Fruit fly (Drosophila melanogaster) whole organism, embryonic: ENCODE measurements around the gene mthl11.

ENCODE experiments used
- Ada2b ChIP-seq: fragments of 200-800 bp; sonication (Bioruptor generic); IDR thresholded peaks from 2 replicates; pipeline ENCODE4 v1.3.6; 2022; ENCODE audit warnings: missing biosample characterization, missing genetic modification characterization
- Atf6 ChIP-seq: fragments of 200-800 bp; sonication (Bioruptor generic); IDR thresholded peaks from 2 replicates; pipeline ENCODE4 v1.3.6; 2022; ENCODE audit warnings: missing biosample characterization, missing genetic modification characterization
- CG12659 ChIP-seq: fragments of 200-800 bp; sonication (Bioruptor generic); optimal IDR thresholded peaks from 3 replicates; lab custom pipeline; 2017; ENCODE audit warnings: mild to moderate bottlenecking, missing biosample characterization, missing genetic modification reagents, missing genetic modification characterization
- CG14710 ChIP-seq: fragments of 200-800 bp; sonication (Bioruptor generic); optimal IDR thresholded peaks from 3 replicates; lab custom pipeline; 2019; ENCODE audit warnings: missing biosample characterization, mild to moderate bottlenecking, missing genetic modification characterization, moderate library complexity
- CG15011 ChIP-seq: fragments of 200-800 bp; sonication (Bioruptor generic); optimal IDR thresholded peaks from 3 replicates; lab custom pipeline; 2018; ENCODE audit warnings: missing biosample characterization, mild to moderate bottlenecking, missing genetic modification characterization
- CG15269 ChIP-seq: fragments of 200-800 bp; sonication (Bioruptor generic); optimal IDR thresholded peaks from 2 replicates; lab custom pipeline; 2018; ENCODE audit warnings: missing biosample characterization, mild to moderate bottlenecking, missing genetic modification characterization, moderate library complexity
- CG1529 ChIP-seq: fragments of 200-800 bp; sonication (Bioruptor generic); optimal IDR thresholded peaks from 3 replicates; lab custom pipeline; 2018; ENCODE audit warnings: missing biosample characterization, missing genetic modification characterization
- CG15479 ChIP-seq: fragments of 200-800 bp; sonication (Bioruptor generic); optimal IDR thresholded peaks from 3 replicates; lab custom pipeline; 2019; ENCODE audit warnings: missing biosample characterization, mild to moderate bottlenecking, missing genetic modification characterization, moderate library complexity
- CG17328 ChIP-seq: fragments of 200-800 bp; sonication (Bioruptor generic); IDR thresholded peaks from 2 replicates; pipeline ENCODE4 v1.3.6; 2022; ENCODE audit warnings: missing biosample characterization, missing genetic modification characterization
- CG17612 ChIP-seq: fragments of 200-800 bp; sonication (Bioruptor generic); IDR thresholded peaks from 2 replicates; pipeline ENCODE4 v1.3.6; 2022; ENCODE audit warnings: missing biosample characterization, missing genetic modification characterization
- CG2116 ChIP-seq: fragments of 200-800 bp; sonication (Bioruptor generic); optimal IDR thresholded peaks from 3 replicates; lab custom pipeline; 2018; ENCODE audit warnings: missing biosample characterization, mild to moderate bottlenecking, missing genetic modification characterization
- CG30431 ChIP-seq: fragments of 200-800 bp; sonication (Bioruptor generic); optimal IDR thresholded peaks from 2 replicates; lab custom pipeline; 2017; ENCODE audit warnings: missing biosample characterization, missing genetic modification characterization
- CG32767 ChIP-seq: fragments of 200-800 bp; sonication (Bioruptor generic); IDR thresholded peaks from 2 replicates; pipeline ENCODE4 v1.3.6; 2022; ENCODE audit warnings: missing biosample characterization, missing genetic modification characterization
- CG4820 ChIP-seq: fragments of 200-800 bp; sonication (Bioruptor generic); optimal IDR thresholded peaks from 3 replicates; lab custom pipeline; 2016; ENCODE audit warnings: missing biosample characterization, missing genetic modification characterization
- CG5245 ChIP-seq: fragments of 200-800 bp; sonication (Bioruptor generic); optimal IDR thresholded peaks from 3 replicates; lab custom pipeline; 2016; ENCODE audit warnings: missing biosample characterization, missing genetic modification characterization
- CG7745 ChIP-seq: fragments of 200-800 bp; sonication (Bioruptor generic); optimal IDR thresholded peaks from 2 replicates; lab custom pipeline; 2018; ENCODE audit warnings: missing biosample characterization, mild to moderate bottlenecking, missing genetic modification characterization, moderate library complexity
- CG7928 ChIP-seq: fragments of 200-800 bp; sonication (Bioruptor generic); optimal IDR thresholded peaks from 2 replicates; lab custom pipeline; 2017; ENCODE audit warnings: missing biosample characterization, mild to moderate bottlenecking, missing genetic modification characterization
- CG8359 ChIP-seq: fragments of 200-800 bp; sonication (Bioruptor generic); optimal IDR thresholded peaks from 2 replicates; lab custom pipeline; 2017; ENCODE audit warnings: missing biosample characterization, mild to moderate bottlenecking, missing genetic modification characterization, borderline replicate concordance
- CrebB ChIP-seq: fragments of 200-800 bp; sonication (Bioruptor generic); optimal IDR thresholded peaks from 3 replicates; lab custom pipeline; 2018; ENCODE audit warnings: missing biosample characterization, mild to moderate bottlenecking, missing genetic modification characterization
- D19B ChIP-seq: fragments of 200-800 bp; sonication (Bioruptor generic); optimal IDR thresholded peaks from 2 replicates; lab custom pipeline; 2017; ENCODE audit warnings: missing biosample characterization, mild to moderate bottlenecking, missing genetic modification characterization
- Dfd ChIP-seq, 2 experiments: fragments of >200 bp; optimal IDR thresholded peaks; 2 replicates each; lab custom pipeline; 2017; ENCODE audit warnings: missing biosample characterization in 2 of 2, missing genetic modification characterization in 2 of 2
- Fer1 ChIP-seq: fragments of 200-800 bp; sonication (Bioruptor generic); optimal IDR thresholded peaks from 2 replicates; lab custom pipeline; 2017; ENCODE audit warnings: missing biosample characterization, mild to moderate bottlenecking, missing genetic modification characterization
- Hey ChIP-seq: fragments of 200-800 bp; sonication (Bioruptor generic); optimal IDR thresholded peaks from 3 replicates; lab custom pipeline; 2018; ENCODE audit warnings: missing biosample characterization, mild to moderate bottlenecking, missing genetic modification characterization
- HmgZ ChIP-seq: fragments of 200-800 bp; sonication (Bioruptor generic); optimal IDR thresholded peaks from 2 replicates; lab custom pipeline; 2018; ENCODE audit warnings: missing biosample characterization, mild to moderate bottlenecking, missing genetic modification characterization
- Lpt ChIP-seq: fragments of >200 bp; optimal IDR thresholded peaks from 2 replicates; lab custom pipeline; 2018; ENCODE audit warnings: missing biosample characterization, missing genetic modification characterization
- NFAT ChIP-seq: fragments of 200-800 bp; sonication (Bioruptor generic); IDR thresholded peaks from 2 replicates; pipeline ENCODE4 v1.3.6; 2022; ENCODE audit warnings: missing biosample characterization, missing genetic modification characterization
- Rx ChIP-seq: fragments of 200-800 bp; sonication (Bioruptor generic); IDR thresholded peaks from 2 replicates; pipeline ENCODE4 v1.3.6; 2022; ENCODE audit warnings: missing biosample characterization, missing genetic modification characterization
- Sry-δ ChIP-seq: fragments of 200-800 bp; sonication (Bioruptor generic); optimal IDR thresholded peaks from 2 replicates; lab custom pipeline; 2016; ENCODE audit warnings: missing biosample characterization, missing genetic modification characterization
- btn ChIP-seq: fragments of 200-800 bp; sonication (Bioruptor generic); optimal IDR thresholded peaks from 2 replicates; lab custom pipeline; 2016; ENCODE audit warnings: missing biosample characterization, missing genetic modification characterization
- cg ChIP-seq: fragments of 200-800 bp; sonication (Bioruptor generic); optimal IDR thresholded peaks from 3 replicates; lab custom pipeline; 2019; ENCODE audit warnings: missing biosample characterization, mild to moderate bottlenecking, missing genetic modification characterization, moderate library complexity
- dimm ChIP-seq: fragments of 200-800 bp; sonication (Bioruptor generic); IDR thresholded peaks from 2 replicates; pipeline ENCODE4 v1.3.6; 2022; ENCODE audit warnings: missing biosample characterization, missing genetic modification characterization
- emc ChIP-seq: fragments of 200-800 bp; sonication (Bioruptor generic); optimal IDR thresholded peaks from 2 replicates; lab custom pipeline; 2016; ENCODE audit warnings: missing biosample characterization, missing genetic modification characterization
- eyg ChIP-seq: fragments of 200-800 bp; sonication (Bioruptor generic); optimal IDR thresholded peaks from 3 replicates; lab custom pipeline; 2016; ENCODE audit warnings: missing biosample characterization, missing genetic modification characterization
- grn ChIP-seq: fragments of 200-800 bp; sonication (Bioruptor generic); optimal IDR thresholded peaks from 3 replicates; lab custom pipeline; 2017; ENCODE audit warnings: missing biosample characterization, missing genetic modification characterization
- gro ChIP-seq: fragments of 200-800 bp; sonication (Bioruptor generic); optimal IDR thresholded peaks from 2 replicates; lab custom pipeline; 2016; ENCODE audit warnings: missing biosample characterization, missing genetic modification characterization
- gsb ChIP-seq: fragments of 200-800 bp; sonication (Bioruptor generic); IDR thresholded peaks from 2 replicates; pipeline ENCODE4 v1.3.6; 2022; ENCODE audit warnings: missing biosample characterization, missing genetic modification characterization
- ind ChIP-seq: fragments of 200-800 bp; sonication (Bioruptor generic); optimal IDR thresholded peaks from 3 replicates; lab custom pipeline; 2016; ENCODE audit warnings: missing biosample characterization, missing genetic modification characterization
- jing ChIP-seq: fragments of 200-800 bp; sonication (Bioruptor generic); optimal IDR thresholded peaks from 2 replicates; lab custom pipeline; 2018; ENCODE audit warnings: missing biosample characterization, mild to moderate bottlenecking, missing genetic modification characterization
- kni ChIP-seq: fragments of 200-800 bp; sonication (Bioruptor generic); optimal IDR thresholded peaks from 3 replicates; lab custom pipeline; 2017; ENCODE audit warnings: mild to moderate bottlenecking, missing biosample characterization, missing genetic modification reagents, missing genetic modification characterization
- mam ChIP-seq: fragments of 200-800 bp; sonication (Bioruptor generic); optimal IDR thresholded peaks from 3 replicates; lab custom pipeline; 2016; ENCODE audit warnings: missing biosample characterization, missing genetic modification characterization
- nau ChIP-seq: fragments of 200-800 bp; sonication (Bioruptor generic); optimal IDR thresholded peaks from 3 replicates; lab custom pipeline; 2017; ENCODE audit warnings: missing biosample characterization, mild to moderate bottlenecking, missing genetic modification characterization, missing genetic modification reagents
- nerfin-2 ChIP-seq: fragments of 200-800 bp; sonication (Bioruptor generic); IDR thresholded peaks from 2 replicates; pipeline ENCODE4 v1.3.6; 2022; ENCODE audit warnings: missing biosample characterization, missing genetic modification characterization; ENCODE audit not compliant: partially characterized antibody
- pan ChIP-seq, 4 experiments: fragments of >200 bp in 3 of 4; fragments of 200-800 bp in 1 of 4; sonication (Bioruptor generic) in 1 of 4; optimal IDR thresholded peaks in 3 of 4; IDR thresholded peaks in 1 of 4; 2 replicates each; pipeline versions ENCODE4 v1.3.6 to Lab custom; 2017 to 2022; ENCODE audit warnings: missing biosample characterization in 2 of 4, missing genetic modification characterization in 2 of 4, mixed read lengths in 1 of 4
- peb ChIP-seq: fragments of 200-800 bp; sonication (Bioruptor generic); IDR thresholded peaks from 2 replicates; pipeline ENCODE4 v1.3.6; 2022; ENCODE audit warnings: missing biosample characterization, missing genetic modification characterization
- pnt ChIP-seq: fragments of 200-800 bp; sonication (Bioruptor generic); optimal IDR thresholded peaks from 3 replicates; lab custom pipeline; 2016; ENCODE audit warnings: missing biosample characterization, missing genetic modification characterization
- sim ChIP-seq: fragments of 200-800 bp; sonication (Bioruptor generic); IDR thresholded peaks from 2 replicates; pipeline ENCODE4 v1.3.6; 2022; ENCODE audit warnings: missing biosample characterization, missing genetic modification characterization
- sima ChIP-seq: fragments of 200-800 bp; sonication (Bioruptor generic); optimal IDR thresholded peaks from 2 replicates; lab custom pipeline; 2016; ENCODE audit warnings: missing biosample characterization, missing genetic modification characterization
- z ChIP-seq: fragments of 200-800 bp; sonication (Bioruptor generic); IDR thresholded peaks from 3 replicates; pipeline ENCODE4 v1.3.6; 2022; ENCODE audit warnings: missing biosample characterization, missing genetic modification characterization
- zen ChIP-seq: fragments of 200-800 bp; sonication (Bioruptor generic); optimal IDR thresholded peaks from 3 replicates; lab custom pipeline; 2018; ENCODE audit warnings: missing biosample characterization, mild to moderate bottlenecking, missing genetic modification characterization, moderate library complexity

The mthl11 gene

dm6 chr3R:10393654-10394367 lies 7.0 kb upstream of the mthl11 start (continued):
- peak; percentile 30 for TF ChIP-seq D19B
- peak; percentile 59 for TF ChIP-seq CG4820 (GFP tag; lab: Kevin White, UChicago)
- no peak for TF ChIP-seq peb (GFP tag; lab: Robert Waterston, UW)
- peak; percentile 43 for TF ChIP-seq eyg (GFP tag; lab: Kevin White, UChicago)
- peak; percentile 69 for TF ChIP-seq NFAT (GFP tag; lab: Robert Waterston, UW)
- peak; percentile 52 for TF ChIP-seq btn (GFP tag; lab: Kevin White, UChicago)
- TF ChIP-seq CG12659 (GFP tag; lab: Kevin White, UChicago): peak; percentile 86
- peak; percentile 76 for TF ChIP-seq Fer1 (GFP tag; lab: Kevin White, UChicago)
- no peak for TF ChIP-seq zen (tag; lab: Kevin White, UChicago)
- TF ChIP-seq sima: peak; percentile 4
- peak; percentile 35 for TF ChIP-seq gro (GFP tag; lab: Kevin White, UChicago)
- TF ChIP-seq Atf6 (GFP tag; lab: Robert Waterston, UW): peak; percentile 92
- peak; percentile 99 for TF ChIP-seq grn (GFP tag; lab: Kevin White, UChicago)
- peak; percentile 77 for TF ChIP-seq gsb (GFP tag; lab: Robert Waterston, UW)
- TF ChIP-seq dimm (GFP tag; lab: Robert Waterston, UW): peak; percentile 62
- peak; percentile 80 for TF ChIP-seq mam
- TF ChIP-seq CG7928 (GFP tag; lab: Kevin White, UChicago): peak; percentile 5
- TF ChIP-seq CG17328 (GFP tag; lab: Robert Waterston, UW): peak; percentile 84
- TF ChIP-seq cg (GFP tag; lab: Kevin White, UChicago): no peak
- no peak for TF ChIP-seq Dfd (GFP tag; optimal IDR thresholded peaks at IDR 0.05; lab: Kevin White, UChicago)
- no peak for TF ChIP-seq CG7745 (tag; lab: Kevin White, UChicago)
- TF ChIP-seq jing (GFP tag; lab: Kevin White, UChicago): peak; percentile 48
- no peak for TF ChIP-seq pan (optimal IDR thresholded peaks at IDR 0.05; lab: Kevin White, UChicago)
- TF ChIP-seq pan (GFP tag; optimal IDR thresholded peaks at IDR 0.05 in 1 of 2, IDR thresholded peaks at IDR 0.05 in 1 of 2): peak in 1 of 2 experiments; percentile 91
- TF ChIP-seq CG15269 (tag; lab: Kevin White, UChicago): peak; percentile 94
- TF ChIP-seq Hey: peak; percentile 14
- no peak for TF ChIP-seq Lpt
- peak; percentile 70; the same call in 1 of the 2 replicates for TF ChIP-seq sim (GFP tag; lab: Robert Waterston, UW)
- peak; percentile 69 for TF ChIP-seq nau
- TF ChIP-seq emc (GFP tag; lab: Kevin White, UChicago): peak; percentile 71
- TF ChIP-seq Sry-δ (GFP tag; lab: Kevin White, UChicago): peak; percentile 20
- TF ChIP-seq CG1529 (GFP tag; lab: Kevin White, UChicago): peak; percentile 59
- TF ChIP-seq nerfin-2 (GFP tag; lab: Robert Waterston, UW): no peak
- no peak for TF ChIP-seq CG30431 (GFP tag; lab: Kevin White, UChicago)
- TF ChIP-seq kni (GFP tag; lab: Kevin White, UChicago): peak; percentile 57
- TF ChIP-seq CG15479 (GFP tag; lab: Kevin White, UChicago): no peak
- peak; percentile 94 for TF ChIP-seq Ada2b (GFP tag; lab: Robert Waterston, UW)
- TF ChIP-seq CG17612 (GFP tag; lab: Robert Waterston, UW): peak; percentile 14; the same call in 1 of the 2 replicates
- TF ChIP-seq CG14710: peak; percentile 44
- peak; percentile 81 for TF ChIP-seq CrebB (tag; lab: Kevin White, UChicago)
- peak; percentile 59 for TF ChIP-seq HmgZ (tag; lab: Kevin White, UChicago)
- peak; percentile 49 for TF ChIP-seq CG2116 (GFP tag; lab: Kevin White, UChicago)
- TF ChIP-seq z (GFP tag; lab: Robert Waterston, UW): no peak
- peak; percentile 68 for TF ChIP-seq Rx (GFP tag; lab: Robert Waterston, UW)
- TF ChIP-seq CG8359 (GFP tag; lab: Kevin White, UChicago): no peak
- TF ChIP-seq pnt (GFP tag; lab: Kevin White, UChicago): peak; percentile 64
- TF ChIP-seq CG32767 (GFP tag; lab: Robert Waterston, UW): peak; percentile 89
- TF ChIP-seq CG5245 (GFP tag; lab: Kevin White, UChicago): peak; percentile 55
- peak; percentile 16 for TF ChIP-seq CG15011
- peak; percentile 75 for TF ChIP-seq ind (GFP tag; lab: Kevin White, UChicago)
